Worm (Caenorhabditis elegans) whole organism, early embryonic: Measurements from ENCODE around the gene tbx-43.

ENCODE experiments used
- B0310.2 ChIP-seq: sonication (generic microtip); optimal IDR thresholded peaks from 2 replicates; lab custom pipeline; 2016; ENCODE audit warnings: mild to moderate bottlenecking, missing genetic modification characterization, missing compliant biosample characterization
- F13C5.2 ChIP-seq: sonication (generic microtip); optimal IDR thresholded peaks from 2 replicates; lab custom pipeline; 2017; ENCODE audit warnings: mild to moderate bottlenecking, missing genetic modification characterization, inconsistent platforms, missing compliant biosample characterization
- ama-1 ChIP-seq: fragments of 150-350 bp; optimal IDR thresholded peaks from 2 replicates; lab custom pipeline; 2014
- ceh-13 ChIP-seq: fragments of 200-800 bp; sonication (Bioruptor generic); optimal IDR thresholded peaks from 2 replicates; lab custom pipeline; 2018; ENCODE audit warnings: mild to moderate bottlenecking, missing genetic modification characterization, missing compliant biosample characterization
- flt-1 ChIP-seq: fragments of 200-800 bp; sonication (Bioruptor generic); IDR thresholded peaks from 2 replicates; pipeline ENCODE4 v1.3.6; 2022; ENCODE audit warnings: missing genetic modification characterization, missing compliant biosample characterization
- scrt-1 ChIP-seq: fragments of 200-800 bp; sonication (Bioruptor generic); IDR thresholded peaks from 2 replicates; pipeline ENCODE4 v1.3.6; 2022; ENCODE audit warnings: missing genetic modification characterization, missing compliant biosample characterization
- tbx-11 ChIP-seq: fragments of 200-800 bp; sonication (Bioruptor generic); IDR thresholded peaks from 2 replicates; pipeline ENCODE4 v1.3.6; 2022; ENCODE audit warnings: missing genetic modification characterization, missing compliant biosample characterization
- tbx-37 ChIP-seq: fragments of 200-800 bp; sonication (Bioruptor generic); conservative IDR thresholded peaks from 2 replicates; pipeline ENCODE4 v1.3.6; 2022; ENCODE audit warnings: missing genetic modification reagents, missing genetic modification characterization, missing compliant biosample characterization
- tra-4 ChIP-seq: sonication (generic microtip); optimal IDR thresholded peaks from 2 replicates; lab custom pipeline; 2017; ENCODE audit warnings: missing genetic modification characterization, missing compliant biosample characterization

DNA sequence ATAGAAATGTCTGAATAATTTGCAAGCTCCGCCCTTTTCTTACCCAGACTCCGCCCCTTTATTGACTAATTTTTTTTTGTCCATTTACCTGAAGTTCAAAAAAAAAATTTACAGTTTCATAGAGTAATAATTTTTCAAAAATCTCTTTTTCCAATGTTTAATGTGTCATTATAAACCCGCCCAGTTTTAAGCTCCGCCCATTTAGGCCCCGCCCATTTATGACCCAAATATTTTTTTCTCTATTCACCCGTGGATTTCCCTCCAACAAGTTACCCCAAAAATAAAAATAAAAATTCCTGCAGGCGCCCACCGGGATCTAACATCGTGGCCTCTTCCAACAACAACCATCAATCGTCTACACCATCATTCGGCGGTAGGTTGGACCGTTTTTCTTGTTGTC lies 18.1 kb upstream of the tbx-43 start, which contains the start of gene rimb-1:
- no peak for TF ChIP-seq ceh-13 (GFP tag; lab: Kevin White, UChicago)
- TF ChIP-seq flt-1 (GFP tag; lab: Robert Waterston, UW) = no peak
- no peak for TF ChIP-seq scrt-1 (GFP tag; lab: Robert Waterston, UW)
- no peak for TF ChIP-seq tbx-37 (GFP tag; lab: Robert Waterston, UW)
- TF ChIP-seq B0310.2 (tag; lab: Kevin White, UChicago) = no peak
- TF ChIP-seq ama-1 (lab: Kevin White, UChicago) = no peak
- no peak for TF ChIP-seq F13C5.2
- TF ChIP-seq tra-4 (tag; lab: Kevin White, UChicago) = no peak
- no peak for TF ChIP-seq tbx-11
